Fruit fly (Drosophila melanogaster): ENCODE results near the gene Trp1.

The Trp1 gene

dm6 chr2L:10057236-10057635, 48.1 kb downstream of the Trp1 start (continued):
- TF ChIP-seq CG32772 (GFP tag; IDR thresholded peaks at IDR 0.05) (peak; percentile 88), phol (tag; optimal IDR thresholded peaks at IDR 0.05) (peak; percentile 86), mirr (GFP tag; optimal IDR thresholded peaks at IDR 0.05) (no peak), ranshi (GFP tag; IDR thresholded peaks at IDR 0.05) (peak; percentile 88), CG12299 (tag; optimal IDR thresholded peaks at IDR 0.05) (no peak), fu2 (GFP tag; optimal IDR thresholded peaks at IDR 0.05) (peak; percentile 41), CG15514 (GFP tag; optimal IDR thresholded peaks at IDR 0.05) (no peak), D (optimal IDR thresholded peaks at IDR 0.05) (no peak), D (GFP tag; optimal IDR thresholded peaks at IDR 0.05) (peak; percentile 69), run (tag; optimal IDR thresholded peaks at IDR 0.05) (no peak), ato (GFP tag; IDR thresholded peaks at IDR 0.05; ENCODE audit: partially characterized antibody) (no peak), CG10543 (GFP tag; optimal IDR thresholded peaks at IDR 0.05) (no peak), sr (GFP tag; IDR thresholded peaks at IDR 0.05) (peak; percentile 77; the same call in 2 of the 3 replicates), CG31388 (GFP tag; optimal IDR thresholded peaks at IDR 0.05) (no peak), otp (GFP tag; IDR thresholded peaks at IDR 0.05) (peak; percentile 90), Atf-2 (GFP tag; optimal IDR thresholded peaks at IDR 0.05) (peak; percentile 71), CG31224 (GFP tag; IDR thresholded peaks at IDR 0.05) (peak; percentile 37; the same call in 1 of the 2 replicates), CG2199 (GFP tag; IDR thresholded peaks at IDR 0.05) (peak; percentile 85), eve (GFP tag; optimal IDR thresholded peaks at IDR 0.05) (no peak), Doc2 (GFP tag; IDR thresholded peaks at IDR 0.05) (no peak), E2f2 (GFP tag; IDR thresholded peaks at IDR 0.05) (no peak), Chrac-16 (GFP tag; optimal IDR thresholded peaks at IDR 0.05) (peak; percentile 76), pho (GFP tag; optimal IDR thresholded peaks at IDR 0.05) (no peak), pros (GFP tag; optimal IDR thresholded peaks at IDR 0.05) (no peak), CG15479 (GFP tag; optimal IDR thresholded peaks at IDR 0.05) (no peak), tx (GFP tag; optimal IDR thresholded peaks at IDR 0.05) (peak; percentile 66), CG9437 (GFP tag; optimal IDR thresholded peaks at IDR 0.05) (no peak), B-H2 (GFP tag; optimal IDR thresholded peaks at IDR 0.05) (no peak), cato (GFP tag; optimal IDR thresholded peaks at IDR 0.05; ENCODE audit: borderline replicate concordance) (peak; percentile 12), CG9817 (tag; optimal IDR thresholded peaks at IDR 0.05) (no peak), bowl (GFP tag; IDR thresholded peaks at IDR 0.05) (no peak), CG34376 (GFP tag; optimal IDR thresholded peaks at IDR 0.05) (no peak), al (GFP tag; IDR thresholded peaks at IDR 0.05) (0 out of 2 replicates have a peak, but pooled peaks have one; percentile 35), CG16815 (GFP tag; optimal IDR thresholded peaks at IDR 0.05) (peak; percentile 74), CG11560 (tag; IDR thresholded peaks at IDR 0.05) (0 out of 3 replicates have a peak, but pooled peaks have one; percentile 40), CG17359 (tag; optimal IDR thresholded peaks at IDR 0.05) (peak; percentile 79), trem (tag; optimal IDR thresholded peaks at IDR 0.05) (peak; percentile 50), CG11695 (GFP tag; IDR thresholded peaks at IDR 0.05) (peak; percentile 70; the same call in 2 of the 3 replicates), org-1 (GFP tag; optimal IDR thresholded peaks at IDR 0.05) (peak; percentile 57), Hand (GFP tag; optimal IDR thresholded peaks at IDR 0.05) (no peak), CG3407 (GFP tag; optimal IDR thresholded peaks at IDR 0.05) (peak; percentile 35), CG6654 (GFP tag; optimal IDR thresholded peaks at IDR 0.05) (peak; percentile 4), eyg (GFP tag; optimal IDR thresholded peaks at IDR 0.05) (peak; percentile 16), dmrt99B (tag; optimal IDR thresholded peaks at IDR 0.05) (peak; percentile 79), h (optimal IDR thresholded peaks at IDR 0.05) (no peak), CG9727 (GFP tag; optimal IDR thresholded peaks at IDR 0.05) (peak; percentile 79), CG6765 (GFP tag; optimal IDR thresholded peaks at IDR 0.05) (no peak), CG7928 (GFP tag; optimal IDR thresholded peaks at IDR 0.05) (no peak), peb (GFP tag; IDR thresholded peaks at IDR 0.05) (peak; percentile 78), tio (GFP tag; optimal IDR thresholded peaks at IDR 0.05) (peak; percentile 49), tll (GFP tag; optimal IDR thresholded peaks at IDR 0.05) (no peak)
